Worm (Caenorhabditis elegans) whole organism, L4/young adult: ENCODE data around the gene wdr-37.
A peak's percentile ranks its signal among the peaks of the same experiment; 100 is the strongest.

Experiments used
- W03F9.2 ChIP-seq: fragments of 150-350 bp; optimal IDR thresholded peaks from 2 replicates; lab custom pipeline; 2014; ENCODE audit warnings: missing biosample characterization, missing genetic modification characterization
- dao-5 ChIP-seq: sonication (generic microtip); optimal IDR thresholded peaks from 2 replicates; lab custom pipeline; 2016; ENCODE audit warnings: missing genotype, missing genetic modification characterization, moderate library complexity, missing compliant biosample characterization
- him-1 ChIP-seq: sonication (generic microtip); optimal IDR thresholded peaks from 2 replicates; lab custom pipeline; 2016; ENCODE audit warnings: missing genotype, missing genetic modification reagents, missing genetic modification characterization, missing compliant biosample characterization

wdr-37 gene

DNA sequence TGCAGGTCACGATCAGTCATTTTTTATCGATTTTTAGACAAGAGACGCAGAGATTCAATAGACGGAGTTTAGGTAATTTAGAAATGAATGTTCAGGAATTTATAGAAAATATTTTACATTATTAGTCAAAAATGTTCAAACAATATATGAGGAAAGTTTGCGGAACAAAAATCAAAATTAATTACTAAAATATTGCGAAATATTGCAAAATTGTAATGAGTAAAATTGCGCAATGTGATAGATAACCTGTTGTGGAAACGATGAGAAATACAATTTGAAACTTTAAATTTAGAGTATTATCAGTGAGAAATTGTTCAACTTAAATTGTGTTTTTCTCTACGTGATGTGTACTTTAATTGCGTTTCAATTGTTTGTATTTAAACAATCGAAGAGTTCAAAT lies 18.8 kb downstream of the wdr-37 start, which contains the start of gene F56D2.5:
Gene F56D2.5 (minus strand): TSS at position 371 of the 400 bp plus-strand sequence.
- TF ChIP-seq him-1 (tag; lab: Kevin White, UChicago) (no peak), W03F9.2 (no peak), dao-5 (tag; lab: Kevin White, UChicago) (no peak)

DNA sequence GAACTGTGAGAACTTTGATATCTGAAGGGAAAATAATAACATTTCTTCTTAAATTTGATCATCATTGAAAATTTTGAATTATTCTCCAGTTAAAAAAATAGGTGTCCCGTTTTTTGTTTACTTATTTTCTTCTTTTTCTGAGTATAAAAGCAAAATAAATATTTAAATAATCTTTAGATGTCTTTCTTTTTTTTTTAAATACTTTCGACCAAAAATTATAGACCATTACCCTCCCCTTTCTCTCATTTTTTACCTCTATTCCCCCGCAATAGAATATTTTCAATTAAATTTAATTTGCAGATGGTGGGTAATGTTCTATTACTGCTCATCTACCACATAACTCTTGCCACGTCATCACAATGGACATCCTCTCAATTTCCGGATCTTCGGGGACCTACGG lies 26.2 kb downstream of the wdr-37 start, which contains the start of gene molo-1:
Gene molo-1 (plus strand): TSS at position 301 of the 400 bp plus-strand sequence.
- TF ChIP-seq him-1 (tag; lab: Kevin White, UChicago) = no peak
- no peak for TF ChIP-seq dao-5 (tag; lab: Kevin White, UChicago)
- no peak for TF ChIP-seq W03F9.2

DNA sequence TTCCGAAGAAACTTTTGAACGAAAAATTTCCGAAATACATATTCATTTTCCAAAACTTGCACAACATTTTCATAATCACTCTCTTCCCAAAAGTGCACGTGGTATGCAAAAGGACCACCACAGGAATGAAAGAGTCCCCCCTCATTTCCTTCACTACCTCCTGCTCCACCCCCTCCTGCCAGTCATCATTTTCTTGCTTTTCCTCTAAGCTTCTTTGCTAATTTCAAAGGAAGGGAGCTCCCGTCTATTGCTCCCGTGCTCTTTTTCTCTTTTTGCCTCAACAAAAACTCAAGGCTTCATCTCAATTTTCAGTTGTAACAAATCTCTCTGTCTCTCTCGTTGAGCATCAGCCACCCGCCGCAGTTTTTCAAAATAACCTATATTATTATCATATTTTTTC lies 27.1 kb downstream of the wdr-37 start:
- TF ChIP-seq dao-5 (tag; lab: Kevin White, UChicago) (no peak), him-1 (tag; lab: Kevin White, UChicago) (no peak), W03F9.2 (no peak)

DNA sequence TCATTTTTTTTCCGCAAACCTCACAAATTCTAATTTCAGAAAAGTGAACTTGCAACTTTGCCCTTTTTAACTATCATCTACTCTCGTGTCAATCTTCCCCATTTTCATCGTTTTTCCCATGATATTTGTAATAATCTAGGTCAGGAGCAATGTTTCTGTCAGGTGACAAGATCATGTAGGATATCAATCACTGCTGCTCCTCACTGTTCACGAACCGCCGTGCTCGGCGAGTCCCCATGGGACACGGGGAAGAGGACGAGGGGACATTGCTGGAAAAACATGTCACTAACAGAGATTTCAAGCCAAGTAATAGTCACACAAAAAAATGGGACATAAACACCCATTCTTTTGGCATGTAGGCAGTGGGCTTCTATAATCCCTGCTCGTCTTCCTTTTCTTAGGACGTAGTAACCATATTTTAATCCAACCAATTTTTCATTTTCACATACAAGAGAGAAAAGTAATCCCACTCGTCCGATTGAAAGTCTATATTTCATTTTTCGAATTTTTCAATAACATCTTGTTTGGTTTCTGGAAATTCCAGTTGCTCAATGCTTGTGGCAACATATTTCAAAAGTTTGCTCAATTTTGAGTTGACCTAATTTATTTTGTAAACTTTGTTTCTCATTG lies 28.9 kb downstream of the wdr-37 start:
- TF ChIP-seq W03F9.2 (no peak), dao-5 (tag; lab: Kevin White, UChicago) (no peak), him-1 (tag; lab: Kevin White, UChicago) (no peak)

DNA sequence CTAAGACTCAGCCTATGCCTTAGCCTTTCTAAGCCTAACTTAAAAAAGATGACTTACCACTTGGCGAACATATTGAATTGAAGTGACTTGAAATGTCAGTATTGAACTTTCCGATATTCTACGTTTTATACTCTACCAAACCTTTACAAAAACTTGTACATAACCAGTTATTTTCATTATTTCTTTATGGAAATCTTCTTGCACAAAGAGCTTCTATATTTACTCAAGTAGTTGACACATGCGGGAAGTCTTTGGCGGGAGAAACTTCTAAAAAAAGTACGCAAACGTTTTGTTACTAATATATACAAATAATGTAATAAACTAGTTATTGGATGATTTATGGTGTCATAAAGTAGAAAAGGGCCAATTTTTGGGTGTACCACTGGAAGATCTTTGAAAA lies 31.2 kb downstream of the wdr-37 start, which contains the start of gene nspb-12:
Gene nspb-12 (minus strand): TSS at position 101 of the 400 bp plus-strand sequence.
- TF ChIP-seq him-1 (tag; lab: Kevin White, UChicago) (no peak), dao-5 (tag; lab: Kevin White, UChicago) (no peak), W03F9.2 (no peak)

DNA sequence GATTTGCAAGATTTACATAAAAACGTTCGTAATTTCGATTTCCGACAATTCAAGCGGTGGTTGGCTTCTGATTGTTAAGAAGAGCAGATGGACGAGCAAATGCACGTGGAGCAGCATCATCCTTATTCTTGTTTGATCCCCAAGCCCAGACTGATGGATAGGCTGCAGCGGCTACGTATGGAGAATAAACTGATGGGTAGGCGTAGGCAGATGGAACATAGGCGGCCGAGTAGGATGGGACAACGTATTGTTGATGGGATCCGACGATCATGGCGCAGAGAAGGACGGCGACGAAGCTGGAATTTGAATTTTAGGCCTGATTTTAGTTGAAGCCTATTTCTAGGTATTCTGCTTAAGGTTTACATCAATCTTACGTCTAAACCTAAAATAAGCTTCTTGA lies 31.6 kb downstream of the wdr-37 start:
- TF ChIP-seq dao-5 (tag; lab: Kevin White, UChicago) (no peak), W03F9.2 (no peak), him-1 (tag; lab: Kevin White, UChicago) (no peak)

DNA sequence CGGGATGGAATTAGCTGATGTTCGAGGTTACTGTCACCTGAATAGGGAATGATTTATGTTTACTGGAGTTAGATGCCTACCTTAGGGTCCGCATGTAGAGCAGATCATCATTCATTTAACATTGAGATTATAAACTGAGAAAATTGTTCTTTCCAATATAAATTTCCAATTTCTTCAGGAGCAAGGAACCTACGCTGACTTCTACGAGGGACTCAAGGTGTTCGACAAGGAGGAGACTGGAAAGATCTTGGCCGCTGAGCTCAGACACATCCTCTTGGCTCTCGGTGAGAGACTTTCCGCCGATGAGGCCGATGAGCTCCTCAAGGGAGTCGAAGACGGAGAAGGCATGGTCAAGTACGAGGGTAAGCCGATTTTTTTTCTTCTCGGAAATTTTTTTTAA lies 33.4 kb downstream of the wdr-37 start:
- TF ChIP-seq W03F9.2 = no peak
- no peak for TF ChIP-seq dao-5 (tag; lab: Kevin White, UChicago)

DNA sequence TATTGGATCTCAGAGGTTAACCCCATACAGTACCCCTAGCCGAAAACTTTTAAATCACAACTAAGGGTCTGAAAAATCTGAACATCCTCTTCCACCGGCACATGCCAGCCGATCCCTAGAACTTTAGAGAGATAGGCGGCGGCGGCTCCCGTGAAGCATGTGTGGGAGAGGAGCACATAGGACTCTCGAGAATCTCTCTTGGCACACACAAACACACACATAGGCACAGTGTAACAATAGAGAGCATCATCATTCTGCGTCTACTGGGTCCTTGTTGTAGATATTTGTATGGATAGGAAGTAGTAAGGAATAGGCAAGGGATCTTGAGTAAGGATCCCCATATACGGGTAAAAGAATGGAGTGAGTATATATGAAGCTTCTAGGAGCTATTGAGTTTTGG lies 34.2 kb downstream of the wdr-37 start:
- TF ChIP-seq W03F9.2 = no peak
- TF ChIP-seq him-1 (tag; lab: Kevin White, UChicago) = no peak
- no peak for TF ChIP-seq dao-5 (tag; lab: Kevin White, UChicago)

DNA sequence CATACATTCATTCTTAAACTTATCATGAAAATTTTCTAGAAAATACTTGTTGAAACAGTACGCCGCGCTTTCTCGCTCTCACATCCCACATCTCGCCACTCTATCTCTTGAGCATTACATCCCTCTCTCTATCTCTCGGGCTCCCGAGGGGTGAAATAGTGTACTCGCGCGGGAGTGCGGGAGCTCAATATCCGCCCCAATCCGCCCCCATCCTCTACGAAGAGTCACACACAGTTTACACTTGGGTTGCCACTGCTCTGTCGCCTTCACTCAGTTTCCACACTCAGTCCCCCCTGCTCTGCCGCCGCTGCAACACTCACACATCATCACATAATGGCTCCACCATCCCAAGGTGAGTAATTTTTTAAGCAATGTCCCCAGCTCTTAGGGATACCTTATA lies 35.1 kb downstream of the wdr-37 start, which contains the start of gene mlc-3:
Gene mlc-3 (plus strand): TSS at position 227 of the 400 bp plus-strand sequence.
- no peak for TF ChIP-seq dao-5 (tag; lab: Kevin White, UChicago)
- TF ChIP-seq him-1 (tag; lab: Kevin White, UChicago) = no peak
- TF ChIP-seq W03F9.2 = no peak

DNA sequence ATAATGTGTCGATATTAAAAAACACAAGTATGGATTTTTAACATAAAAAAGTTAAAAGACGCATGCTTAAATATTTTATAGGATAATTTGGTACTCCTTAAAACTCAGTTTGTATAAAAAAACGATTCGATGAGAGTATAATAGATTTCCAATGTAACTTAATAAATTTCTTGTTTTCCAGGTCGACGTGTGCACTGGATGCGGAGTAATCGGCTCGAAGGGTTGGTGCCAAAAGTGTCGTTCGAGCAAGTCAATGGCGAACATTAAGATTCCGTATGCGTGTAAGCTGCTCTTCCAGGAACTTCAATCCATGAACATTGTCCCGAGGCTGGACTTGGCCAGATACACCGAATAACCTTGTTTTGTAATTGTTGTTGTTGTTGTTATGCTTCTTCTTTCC lies 35.5 kb downstream of the wdr-37 start:
- no peak for TF ChIP-seq W03F9.2
- no peak for TF ChIP-seq dao-5 (tag; lab: Kevin White, UChicago)
- TF ChIP-seq him-1 (tag; lab: Kevin White, UChicago) = no peak

DNA sequence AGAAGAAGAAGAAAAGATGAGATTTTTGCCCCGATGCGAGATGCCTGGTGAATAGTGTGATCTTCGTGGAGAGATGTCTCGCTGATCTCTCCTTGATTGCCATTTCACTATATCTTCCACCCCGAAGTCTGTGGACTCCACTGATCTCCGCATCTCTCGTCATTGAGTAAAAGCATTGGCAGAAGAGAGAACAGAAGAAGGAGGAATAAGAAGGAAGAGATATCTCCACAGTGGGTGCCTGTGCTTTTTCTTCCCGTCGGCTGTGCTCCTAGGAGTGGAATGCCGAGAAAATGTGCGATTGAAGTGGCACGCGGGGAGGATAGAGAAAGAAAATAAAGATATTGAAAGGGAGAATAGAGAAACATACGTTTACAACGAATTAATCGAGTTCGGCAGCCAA lies 36.2 kb downstream of the wdr-37 start:
- TF ChIP-seq W03F9.2 (no peak), him-1 (tag; lab: Kevin White, UChicago) (no peak), dao-5 (tag; lab: Kevin White, UChicago) (no peak)

DNA sequence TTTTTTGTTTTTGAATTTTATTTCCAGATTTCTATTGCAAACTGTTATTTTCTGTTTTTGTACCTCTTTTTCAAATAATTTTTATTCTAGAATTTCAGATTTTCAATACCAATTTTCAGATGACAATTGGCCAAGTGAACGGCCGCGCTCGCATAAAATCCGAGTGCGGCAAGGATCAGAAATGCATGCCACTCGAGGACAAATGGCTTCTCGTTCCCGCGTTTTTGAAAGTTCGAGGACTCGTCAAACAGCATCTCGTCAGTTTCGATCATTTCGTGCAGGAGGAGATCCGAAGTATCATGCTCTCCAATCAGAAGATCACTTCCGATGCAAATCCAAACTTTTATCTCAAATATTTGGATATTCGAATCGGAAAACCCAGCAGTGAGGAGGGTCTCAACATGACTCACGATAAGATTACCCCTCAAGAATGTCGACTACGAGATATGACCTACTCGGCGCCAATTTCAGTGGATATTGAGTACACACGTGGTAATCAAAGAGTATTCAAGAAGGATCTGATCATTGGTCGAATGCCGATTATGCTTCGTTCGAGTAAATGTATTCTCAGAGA lies 42.5 kb downstream of the wdr-37 start, which contains the start of gene rpc-2:
Gene rpc-2 (plus strand): TSS at position 120 of the 574 bp plus-strand sequence.
- TF ChIP-seq dao-5 (tag; lab: Kevin White, UChicago) = no peak
- TF ChIP-seq W03F9.2 = no peak
- no peak for TF ChIP-seq him-1 (tag; lab: Kevin White, UChicago)

DNA sequence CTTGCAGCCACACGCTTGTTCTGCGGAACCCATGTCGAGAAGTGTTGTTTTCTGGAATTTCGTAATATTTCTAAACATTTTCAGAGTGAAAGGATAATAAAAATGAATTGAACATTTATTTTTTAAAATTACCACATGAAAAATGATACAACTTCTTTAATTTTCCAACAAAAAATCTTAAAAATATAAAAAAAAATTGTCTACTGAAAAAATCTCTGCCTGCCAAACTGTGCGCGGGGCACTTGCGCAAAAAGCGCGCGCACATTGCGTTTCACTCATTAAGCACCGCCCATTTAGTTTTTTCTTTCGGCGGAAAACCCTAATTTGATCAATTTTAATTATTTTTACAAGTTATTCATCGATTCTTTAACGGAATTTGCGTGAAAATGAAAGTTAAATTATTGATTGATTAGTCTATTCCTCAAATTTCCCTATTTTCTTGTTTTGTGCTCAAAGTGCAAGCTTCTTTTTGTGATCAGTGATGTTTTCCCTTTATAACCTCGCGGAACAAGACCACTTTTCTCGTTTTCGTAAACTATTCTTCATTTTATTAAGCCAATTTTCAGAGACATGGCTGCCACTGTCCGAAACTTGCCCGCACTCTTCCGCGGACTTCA lies 44.9 kb downstream of the wdr-37 start, which contains the start of the genes nmad-1 and hach-1:
Gene nmad-1 (minus strand): TSS at position 51 of the 617 bp plus-strand sequence.
Gene hach-1 (plus strand): TSS at position 567 of the 617 bp plus-strand sequence.
- TF ChIP-seq him-1 (tag; lab: Kevin White, UChicago) (no peak), dao-5 (tag; lab: Kevin White, UChicago) (peak; percentile 11), W03F9.2 (peak; percentile 95)

DNA sequence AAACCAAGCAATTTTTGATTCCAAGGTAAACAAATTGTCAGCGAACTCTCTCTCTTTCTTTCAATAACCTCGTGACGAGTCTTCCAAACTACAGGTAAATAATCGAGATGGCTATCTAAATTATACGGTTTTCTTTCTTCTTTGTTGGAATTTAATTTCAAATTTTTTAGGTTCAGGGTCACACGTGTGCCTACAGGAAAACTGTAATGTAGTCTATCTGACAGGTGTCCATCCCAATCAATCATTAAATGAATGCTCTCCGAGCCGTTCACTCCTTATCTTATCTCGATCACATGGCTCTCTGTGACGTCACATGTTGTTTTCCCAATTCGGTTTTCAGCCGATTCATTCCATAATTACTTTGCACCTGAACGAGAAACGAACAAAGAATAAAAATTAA lies 46.8 kb downstream of the wdr-37 start:
- TF ChIP-seq W03F9.2 = no peak
- TF ChIP-seq dao-5 (tag; lab: Kevin White, UChicago) = no peak
- TF ChIP-seq him-1 (tag; lab: Kevin White, UChicago) = no peak
